Worm (Caenorhabditis elegans) whole organism, late embryonic: Measurements from ENCODE around the gene din-1.

ENCODE experiments used
- C08G9.2 ChIP-seq: sonication (generic microtip); optimal IDR thresholded peaks from 2 replicates; lab custom pipeline; 2016; ENCODE audit warnings: mild to moderate bottlenecking, missing genetic modification characterization, moderate library complexity, missing compliant biosample characterization
- F13H6.1 ChIP-seq: sonication (generic microtip); optimal IDR thresholded peaks from 2 replicates; lab custom pipeline; 2016; ENCODE audit warnings: missing genetic modification characterization, missing compliant biosample characterization
- K02D7.2 ChIP-seq: sonication (generic microtip); optimal IDR thresholded peaks from 2 replicates; lab custom pipeline; 2017; ENCODE audit warnings: mild to moderate bottlenecking, missing genetic modification characterization, missing compliant biosample characterization
- T23F11.4 ChIP-seq: fragments of 200-800 bp; sonication (Bioruptor generic); optimal IDR thresholded peaks from 2 replicates; lab custom pipeline; 2018; ENCODE audit warnings: mild to moderate bottlenecking, missing genetic modification characterization, missing compliant biosample characterization
- ahr-1 ChIP-seq: sonication (generic microtip); optimal IDR thresholded peaks from 2 replicates; lab custom pipeline; 2016; ENCODE audit warnings: missing genetic modification characterization, missing compliant biosample characterization
- ceh-18 ChIP-seq: sonication (generic microtip); optimal IDR thresholded peaks from 2 replicates; lab custom pipeline; 2016; ENCODE audit warnings: missing genetic modification characterization, missing compliant biosample characterization
- ceh-2 ChIP-seq: sonication (generic microtip); optimal IDR thresholded peaks from 2 replicates; lab custom pipeline; 2016; ENCODE audit warnings: missing genotype, missing genetic modification characterization, missing compliant biosample characterization
- ceh-30 ChIP-seq: fragments of 150-350 bp; optimal IDR thresholded peaks from 2 replicates; lab custom pipeline; 2014; ENCODE audit warnings: missing biosample characterization, missing genetic modification characterization
- ceh-31 ChIP-seq: sonication (generic microtip); optimal IDR thresholded peaks from 2 replicates; lab custom pipeline; 2016; ENCODE audit warnings: missing genetic modification characterization, missing compliant biosample characterization
- ceh-34 ChIP-seq: sonication (generic microtip); optimal IDR thresholded peaks from 2 replicates; lab custom pipeline; 2016; ENCODE audit warnings: mild to moderate bottlenecking, missing genetic modification characterization, missing compliant biosample characterization
- ceh-45 ChIP-seq: fragments of 200-800 bp; sonication (Bioruptor generic); IDR thresholded peaks from 2 replicates; pipeline ENCODE4 v1.3.6; 2022; ENCODE audit warnings: missing genetic modification reagents, missing genetic modification characterization, missing compliant biosample characterization
- ceh-48 ChIP-seq: sonication (generic microtip); optimal IDR thresholded peaks from 2 replicates; lab custom pipeline; 2016; ENCODE audit warnings: missing genetic modification characterization, inconsistent platforms, missing compliant biosample characterization
- ceh-6 ChIP-seq: fragments of 200-800 bp; sonication (Bioruptor generic); optimal IDR thresholded peaks from 2 replicates; lab custom pipeline; 2018; ENCODE audit warnings: mild to moderate bottlenecking, missing genetic modification characterization, missing compliant biosample characterization
- ceh-9 ChIP-seq: sonication (generic microtip); optimal IDR thresholded peaks from 2 replicates; lab custom pipeline; 2016; ENCODE audit warnings: mild to moderate bottlenecking, missing genetic modification characterization, inconsistent platforms, missing compliant biosample characterization
- che-1 ChIP-seq: sonication (generic microtip); optimal IDR thresholded peaks from 2 replicates; lab custom pipeline; 2016; ENCODE audit warnings: mild to moderate bottlenecking, missing genetic modification characterization, missing compliant biosample characterization
- dmd-4 ChIP-seq: sonication (generic microtip); optimal IDR thresholded peaks from 2 replicates; lab custom pipeline; 2016; ENCODE audit warnings: borderline replicate concordance, missing genetic modification characterization, missing compliant biosample characterization
- dve-1 ChIP-seq: sonication (generic microtip); optimal IDR thresholded peaks from 2 replicates; lab custom pipeline; 2017; ENCODE audit warnings: antibody characterized with exemption, mild to moderate bottlenecking, missing genetic modification characterization, missing compliant biosample characterization
- elt-2 ChIP-seq: sonication (generic microtip); optimal IDR thresholded peaks from 2 replicates; lab custom pipeline; 2016; ENCODE audit warnings: missing genetic modification reagents, missing genetic modification characterization, missing compliant biosample characterization
- elt-4 ChIP-seq: sonication (generic microtip); optimal IDR thresholded peaks from 2 replicates; lab custom pipeline; 2016; ENCODE audit warnings: missing genetic modification characterization, missing compliant biosample characterization
- ets-4 ChIP-seq: sonication (generic microtip); optimal IDR thresholded peaks from 2 replicates; lab custom pipeline; 2016; ENCODE audit warnings: missing genetic modification characterization, missing compliant biosample characterization
- eyg-1 ChIP-seq: sonication (generic microtip); optimal IDR thresholded peaks from 2 replicates; lab custom pipeline; 2016; ENCODE audit warnings: missing genotype, missing genetic modification characterization, missing compliant biosample characterization
- fax-1 ChIP-seq: sonication (generic microtip); optimal IDR thresholded peaks from 2 replicates; lab custom pipeline; 2016; ENCODE audit warnings: missing genotype, missing genetic modification characterization, missing compliant biosample characterization
- fkh-10 ChIP-seq: fragments of 150-350 bp; optimal IDR thresholded peaks from 2 replicates; lab custom pipeline; 2014; ENCODE audit warnings: missing biosample characterization, missing genetic modification reagents, missing genetic modification characterization
- fkh-6 ChIP-seq: sonication (generic microtip); optimal IDR thresholded peaks from 2 replicates; lab custom pipeline; 2016; ENCODE audit warnings: missing genetic modification characterization, missing compliant biosample characterization
- gmeb-2 ChIP-seq: sonication (generic microtip); optimal IDR thresholded peaks from 2 replicates; lab custom pipeline; 2016; ENCODE audit warnings: missing genetic modification characterization, inconsistent platforms, missing compliant biosample characterization
- hlh-13 ChIP-seq: fragments of 200-800 bp; sonication (Bioruptor generic); optimal IDR thresholded peaks from 2 replicates; lab custom pipeline; 2018; ENCODE audit warnings: mild to moderate bottlenecking, missing genetic modification characterization, missing compliant biosample characterization
- hlh-30 ChIP-seq: sonication (generic microtip); optimal IDR thresholded peaks from 2 replicates; lab custom pipeline; 2017; ENCODE audit warnings: antibody characterized with exemption, missing genetic modification characterization, missing compliant biosample characterization; ENCODE audit not compliant: insufficient read depth
- lin-11 ChIP-seq: fragments of 200-800 bp; sonication (Bioruptor generic); optimal IDR thresholded peaks from 2 replicates; lab custom pipeline; 2018; ENCODE audit warnings: mild to moderate bottlenecking, missing genetic modification characterization, missing compliant biosample characterization
- madf-2 ChIP-seq: sonication (generic microtip); optimal IDR thresholded peaks from 2 replicates; lab custom pipeline; 2017; ENCODE audit warnings: missing genetic modification characterization, missing compliant biosample characterization
- mec-3 ChIP-seq: sonication (generic microtip); optimal IDR thresholded peaks from 2 replicates; lab custom pipeline; 2016; ENCODE audit warnings: borderline replicate concordance, missing genetic modification characterization, missing compliant biosample characterization
- nfya-1 ChIP-seq: sonication (generic microtip); optimal IDR thresholded peaks from 2 replicates; lab custom pipeline; 2017; ENCODE audit warnings: missing genetic modification characterization, mild to moderate bottlenecking, missing compliant biosample characterization, antibody characterized with exemption, moderate library complexity
- nhr-11 ChIP-seq: fragments of 150-350 bp; optimal IDR thresholded peaks from 2 replicates; lab custom pipeline; 2014; ENCODE audit warnings: missing biosample characterization, missing genetic modification characterization
- nhr-232 ChIP-seq: sonication (generic microtip); optimal IDR thresholded peaks from 2 replicates; lab custom pipeline; 2016; ENCODE audit warnings: missing genetic modification characterization, missing compliant biosample characterization
- npax-4 ChIP-seq: sonication (generic microtip); optimal IDR thresholded peaks from 2 replicates; lab custom pipeline; 2016; ENCODE audit warnings: missing genetic modification characterization, missing compliant biosample characterization
- pat-9 ChIP-seq: fragments of 200-800 bp; sonication (Bioruptor generic); optimal IDR thresholded peaks from 2 replicates; lab custom pipeline; 2018; ENCODE audit warnings: mild to moderate bottlenecking, missing genetic modification characterization, moderate library complexity, missing compliant biosample characterization
- pax-1 ChIP-seq: fragments of 150-350 bp; optimal IDR thresholded peaks from 2 replicates; lab custom pipeline; 2014; ENCODE audit warnings: missing biosample characterization, missing genetic modification characterization
- sox-2 ChIP-seq: fragments of 200-800 bp; sonication (Bioruptor generic); IDR thresholded peaks from 2 replicates; pipeline ENCODE4 v1.3.6; 2022; ENCODE audit warnings: missing genetic modification reagents, missing genetic modification characterization, missing compliant biosample characterization
- syd-9 ChIP-seq: sonication (generic microtip); optimal IDR thresholded peaks from 2 replicates; lab custom pipeline; 2016; ENCODE audit warnings: mild to moderate bottlenecking, missing genetic modification characterization, moderate library complexity, missing compliant biosample characterization
- tbx-2 ChIP-seq: sonication (generic microtip); optimal IDR thresholded peaks from 2 replicates; lab custom pipeline; 2016; ENCODE audit warnings: missing genetic modification characterization, missing compliant biosample characterization
- unc-42 ChIP-seq: sonication (generic microtip); optimal IDR thresholded peaks from 2 replicates; lab custom pipeline; 2016; ENCODE audit warnings: missing genotype, missing genetic modification characterization, missing compliant biosample characterization
- unc-55 ChIP-seq: sonication (generic microtip); optimal IDR thresholded peaks from 2 replicates; lab custom pipeline; 2017; ENCODE audit warnings: missing biosample characterization, missing genetic modification reagents, missing genetic modification characterization
- unc-86 ChIP-seq: sonication (generic microtip); optimal IDR thresholded peaks from 2 replicates; lab custom pipeline; 2016; ENCODE audit warnings: missing genetic modification characterization, missing compliant biosample characterization
- zip-5 ChIP-seq: sonication (generic microtip); optimal IDR thresholded peaks from 2 replicates; lab custom pipeline; 2016; ENCODE audit warnings: missing genetic modification characterization, missing compliant biosample characterization
- ztf-16 ChIP-seq: sonication (generic microtip); optimal IDR thresholded peaks from 2 replicates; lab custom pipeline; 2017; ENCODE audit warnings: missing genetic modification characterization, missing compliant biosample characterization

din-1 gene

DNA sequence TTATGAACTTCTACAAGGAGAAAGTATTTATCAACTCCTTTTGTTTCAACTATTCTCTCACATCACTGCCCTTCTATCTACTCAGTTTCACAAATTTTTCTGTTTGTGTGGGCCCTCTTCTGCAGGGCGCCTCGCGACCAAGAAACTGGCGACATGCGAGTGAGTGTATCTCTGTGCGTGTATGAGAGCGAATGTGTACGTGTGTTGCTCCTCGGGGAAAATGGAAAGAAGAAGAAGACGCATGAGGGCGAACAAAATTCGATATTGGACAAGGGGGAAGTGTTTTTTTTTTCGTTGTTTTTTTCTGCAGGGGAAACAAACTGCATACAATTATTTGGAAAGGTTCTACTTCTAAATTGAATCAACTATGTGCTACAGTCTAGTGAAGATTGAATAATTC lies 11.8 kb downstream of the din-1 start:
- TF ChIP-seq ceh-18 (tag; lab: Kevin White, UChicago) (no peak), ceh-31 (tag; lab: Kevin White, UChicago) (no peak), lin-11 (tag; lab: Kevin White, UChicago) (no peak), hlh-13 (GFP tag; lab: Kevin White, UChicago) (no peak), dmd-4 (tag; lab: Kevin White, UChicago) (no peak), C08G9.2 (tag; lab: Kevin White, UChicago) (no peak), sox-2 (GFP tag; lab: Robert Waterston, UW) (no peak), ceh-48 (tag; lab: Kevin White, UChicago) (no peak), pat-9 (no peak), unc-55 (GFP tag; lab: Kevin White, UChicago) (no peak), madf-2 (tag; lab: Kevin White, UChicago) (no peak), ets-4 (no peak), tbx-2 (tag; lab: Kevin White, UChicago) (no peak)

DNA sequence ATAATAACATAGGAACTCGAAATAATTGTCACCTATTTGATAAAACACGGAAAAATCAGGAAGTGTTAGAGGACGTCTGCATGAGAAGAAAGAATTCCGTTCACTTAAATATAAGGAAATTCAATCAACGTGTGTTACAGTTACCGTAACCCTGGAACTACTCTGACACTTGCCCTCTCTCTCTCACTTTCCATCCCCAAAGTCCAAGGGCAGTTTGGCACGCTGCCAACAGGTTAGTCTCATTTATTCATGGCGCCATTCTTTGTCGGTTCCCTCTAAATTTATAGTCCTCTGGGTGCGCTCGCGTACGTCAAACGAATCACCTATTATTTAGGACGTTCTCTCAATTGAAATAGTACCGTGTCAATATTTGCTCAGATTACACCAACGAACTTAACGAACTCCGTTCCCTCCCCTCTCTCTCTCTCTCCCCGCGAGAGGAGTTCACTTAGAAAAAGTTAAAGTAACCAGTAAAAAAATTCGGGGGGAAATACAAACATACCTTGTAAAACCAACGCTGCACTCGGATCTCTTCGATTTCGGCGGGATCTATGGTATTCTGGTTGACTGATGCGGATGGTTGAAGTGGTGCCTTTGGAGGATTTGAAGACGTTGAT lies 12.7 kb downstream of the din-1 start:
- TF ChIP-seq fax-1 (tag; lab: Kevin White, UChicago) (no peak), ahr-1 (tag; lab: Kevin White, UChicago) (no peak), dmd-4 (tag; lab: Kevin White, UChicago) (no peak), T23F11.4 (GFP tag; lab: Kevin White, UChicago) (no peak), ceh-9 (tag; lab: Kevin White, UChicago) (no peak), dve-1 (tag; lab: Kevin White, UChicago) (no peak), nhr-11 (tag; lab: Kevin White, UChicago) (no peak), fkh-6 (tag; lab: Kevin White, UChicago) (no peak), K02D7.2 (tag; lab: Kevin White, UChicago) (no peak), F13H6.1 (tag; lab: Kevin White, UChicago) (no peak), mec-3 (tag; lab: Kevin White, UChicago) (no peak), hlh-13 (GFP tag; lab: Kevin White, UChicago) (no peak), hlh-30 (tag; lab: Kevin White, UChicago) (no peak), tbx-2 (tag; lab: Kevin White, UChicago) (no peak), ceh-34 (tag; lab: Kevin White, UChicago) (no peak), elt-4 (tag; lab: Kevin White, UChicago) (no peak), syd-9 (no peak)

ce11 chrII:11619895-11620439 lies 13.4 kb downstream of the din-1 start:
- TF ChIP-seq ceh-45 (GFP tag; lab: Robert Waterston, UW) = no peak
- TF ChIP-seq zip-5 (tag; lab: Kevin White, UChicago) = no peak
- TF ChIP-seq ztf-16 = no peak
- no peak for TF ChIP-seq ceh-6 (GFP tag; lab: Kevin White, UChicago)
- peak; percentile 43 for TF ChIP-seq ceh-31 (tag; lab: Kevin White, UChicago)
- TF ChIP-seq nfya-1 (tag; lab: Kevin White, UChicago) = peak; percentile 44
- TF ChIP-seq fkh-10 (GFP tag; lab: Kevin White, UChicago) = no peak
- peak; percentile 32 for TF ChIP-seq syd-9
- TF ChIP-seq che-1 (tag; lab: Kevin White, UChicago) = no peak
- no peak for TF ChIP-seq nhr-232 (tag; lab: Kevin White, UChicago)
- peak; percentile 31 for TF ChIP-seq ets-4
- no peak for TF ChIP-seq pax-1 (tag; lab: Kevin White, UChicago)
- TF ChIP-seq tbx-2 (tag; lab: Kevin White, UChicago) = peak; percentile 23
- no peak for TF ChIP-seq ahr-1 (tag; lab: Kevin White, UChicago)
- TF ChIP-seq unc-86 (tag; lab: Kevin White, UChicago) = peak; percentile 6
- peak; percentile 65 for TF ChIP-seq ceh-18 (tag; lab: Kevin White, UChicago)
- no peak for TF ChIP-seq gmeb-2 (tag; lab: Kevin White, UChicago)
- TF ChIP-seq dmd-4 (tag; lab: Kevin White, UChicago) = peak; percentile 44
- peak; percentile 18 for TF ChIP-seq eyg-1 (tag; lab: Kevin White, UChicago)
- peak; percentile 4 for TF ChIP-seq ceh-2 (tag; lab: Kevin White, UChicago)
- no peak for TF ChIP-seq C08G9.2 (tag; lab: Kevin White, UChicago)
- TF ChIP-seq ceh-34 (tag; lab: Kevin White, UChicago) = peak; percentile 57
- TF ChIP-seq npax-4 = no peak
- no peak for TF ChIP-seq K02D7.2 (tag; lab: Kevin White, UChicago)
- no peak for TF ChIP-seq unc-42 (tag; lab: Kevin White, UChicago)
- TF ChIP-seq ceh-30 (tag; lab: Kevin White, UChicago) = no peak
- TF ChIP-seq elt-2 (tag; lab: Kevin White, UChicago) = no peak
